Worm (Caenorhabditis elegans): Measurements from ENCODE around the gene ins-16.
"Not testable (repeated sequence)": the region's sequence is repeated elsewhere in the genome, so short reads cannot be mapped to it uniquely, and the experiment has no call there.

The ins-16 gene

ce11 chrIII:2089453-2089852, 28.7 kb upstream of the ins-16 start (continued):
- TF ChIP-seq ceh-82 (tag; optimal IDR thresholded peaks at IDR 0.05): no peak
- TF ChIP-seq attf-4 (tag; optimal IDR thresholded peaks at IDR 0.05): no peak
- TF ChIP-seq unc-39 (tag; optimal IDR thresholded peaks at IDR 0.05): no peak
- no peak for TF ChIP-seq Y105C5A.15 (GFP tag; IDR thresholded peaks at IDR 0.05)
- peak; percentile 23 for TF ChIP-seq mep-1 (tag; optimal IDR thresholded peaks at IDR 0.05)
- TF ChIP-seq mes-2 (tag; optimal IDR thresholded peaks at IDR 0.05; ENCODE audit: poor library complexity, severe bottlenecking): peak; percentile 33
- TF ChIP-seq F10B5.3 (tag; optimal IDR thresholded peaks at IDR 0.05): no peak
- TF ChIP-seq rbr-2 (tag; optimal IDR thresholded peaks at IDR 0.05): peak; percentile 1
- no peak for TF ChIP-seq F49E8.2 (tag; optimal IDR thresholded peaks at IDR 0.05; ENCODE audit: borderline replicate concordance)
- TF ChIP-seq fos-1 (tag; optimal IDR thresholded peaks at IDR 0.05): no peak
- TF ChIP-seq ctbp-1 (GFP tag; IDR thresholded peaks at IDR 0.05): no peak
- no peak for TF ChIP-seq dmd-8 (GFP tag; IDR thresholded peaks at IDR 0.05)
- no peak for TF ChIP-seq lin-13 (GFP tag; optimal IDR thresholded peaks at IDR 0.05)

ce11 chrIII:2084829-2085228, 24.1 kb upstream of the ins-16 start:
- no peak for TF ChIP-seq aly-2 (tag; optimal IDR thresholded peaks at IDR 0.05)

- TF ChIP-seq daf-19 (GFP tag; conservative IDR thresholded peaks at IDR 0.05); nhr-48 (tag; optimal IDR thresholded peaks at IDR 0.05); nhr-111 (GFP tag; optimal IDR thresholded peaks at IDR 0.05): not testable (repeated sequence)
These were observed 21.8 kb upstream of the ins-16 start, which contains the start of gene cpt-3 for ce11 chrIII:2082519-2082918. cpt-3 (plus strand) TSS chrIII:2082819.

ce11 chrIII:2076546-2077134, 15.9 kb upstream of the ins-16 start, which contains the start of gene Y39A3A.4:
Y39A3A.4 (minus strand) TSS chrIII:2076596.
- TF ChIP-seq zip-2 (tag; optimal IDR thresholded peaks at IDR 0.05) (peak; percentile 93), cey-2 (tag; optimal IDR thresholded peaks at IDR 0.05; ENCODE audit: borderline replicate concordance, insufficient read depth) (no peak)

- TF ChIP-seq ceh-28 (tag; optimal IDR thresholded peaks at IDR 0.05): no peak
- TF ChIP-seq Y48G9A.11 (GFP tag; IDR thresholded peaks at IDR 0.05): no peak
- TF ChIP-seq unc-62 (GFP tag; optimal IDR thresholded peaks at IDR 0.05 in 1 of 2): peak in 1 of 2 experiments; percentile 81
- no peak for TF ChIP-seq unc-62 (tag; optimal IDR thresholded peaks at IDR 0.05)
These were observed 7.5 kb upstream of the ins-16 start, which contains the start of gene Y39A3A.3 for ce11 chrIII:2068248-2068647. Y39A3A.3 (minus strand) TSS chrIII:2068348.

ce11 chrIII:2064936-2065335, 4.2 kb upstream of the ins-16 start:
- TF ChIP-seq F26F4.8 (GFP tag; conservative IDR thresholded peaks at IDR 0.05) (0 out of 2 replicates have a peak, but pooled peaks have one; percentile 29), vab-7 (GFP tag; IDR thresholded peaks at IDR 0.05) (peak; percentile 70), madf-9 (GFP tag; conservative IDR thresholded peaks at IDR 0.05) (0 out of 2 replicates have a peak, but pooled peaks have one; percentile 19), arid-1 (GFP tag; conservative IDR thresholded peaks at IDR 0.05) (0 out of 2 replicates have a peak, but pooled peaks have one; percentile 57), snpc-1.2 (GFP tag; IDR thresholded peaks at IDR 0.05) (0 out of 2 replicates have a peak, but pooled peaks have one; percentile 21)

ce11 chrIII:2060068-2060467, 689 bp downstream of the ins-16 start:
- no peak for TF ChIP-seq sdz-12 (GFP tag; optimal IDR thresholded peaks at IDR 0.05)
- no peak for TF ChIP-seq F26F4.8 (GFP tag; conservative IDR thresholded peaks at IDR 0.05)

Data from whole organism, L4 larva.